Worm (Caenorhabditis elegans) whole organism, L1 larva: ENCODE results near the gene fat-1.

Source experiments
- C16A3.4 ChIP-seq: fragments of 150-350 bp; optimal IDR thresholded peaks from 2 replicates; lab custom pipeline; 2014; ENCODE audit warnings: missing biosample characterization, missing genetic modification characterization
- C34B4.2 ChIP-seq: sonication (generic microtip); optimal IDR thresholded peaks from 2 replicates; lab custom pipeline; 2017; ENCODE audit warnings: mild to moderate bottlenecking, missing genetic modification characterization, missing compliant biosample characterization
- F16B12.6 ChIP-seq: fragments of 150-350 bp; optimal IDR thresholded peaks from 2 replicates; lab custom pipeline; 2014; ENCODE audit warnings: missing biosample characterization, missing genetic modification characterization
- Y116A8C.19 ChIP-seq: sonication (generic microtip); optimal IDR thresholded peaks from 2 replicates; lab custom pipeline; 2016; ENCODE audit warnings: missing compliant biosample characterization, missing genetic modification characterization, borderline replicate concordance
- aha-1 ChIP-seq: fragments of 150-350 bp; optimal IDR thresholded peaks from 2 replicates; lab custom pipeline; 2014; ENCODE audit warnings: missing biosample characterization, missing genetic modification characterization
- ama-1 ChIP-seq: fragments of 150-350 bp; optimal IDR thresholded peaks from 2 replicates; lab custom pipeline; 2014
- blmp-1 ChIP-seq: fragments of 150-350 bp; optimal IDR thresholded peaks from 2 replicates; lab custom pipeline; 2014; ENCODE audit warnings: missing biosample characterization, missing genetic modification characterization
- ceh-63 ChIP-seq: fragments of 200-800 bp; sonication (Bioruptor generic); optimal IDR thresholded peaks from 2 replicates; lab custom pipeline; 2018; ENCODE audit warnings: mild to moderate bottlenecking, missing genetic modification characterization, missing compliant biosample characterization
- ceh-8 ChIP-seq: fragments of 200-800 bp; sonication (Bioruptor generic); optimal IDR thresholded peaks from 2 replicates; lab custom pipeline; 2018; ENCODE audit warnings: mild to moderate bottlenecking, missing genetic modification characterization, moderate library complexity, missing compliant biosample characterization
- ceh-82 ChIP-seq, 3 experiments: fragments of 150-350 bp in 1 of 3; sonication (generic microtip) in 2 of 3; optimal IDR thresholded peaks; 2 replicates each; lab custom pipeline; 2014 to 2017; ENCODE audit warnings: missing biosample characterization in 3 of 3, missing genetic modification characterization in 3 of 3
- ceh-88 ChIP-seq: fragments of 200-800 bp; sonication (Bioruptor generic); IDR thresholded peaks from 2 replicates; pipeline ENCODE4 v1.3.6; 2022; ENCODE audit warnings: missing genetic modification characterization, missing compliant biosample characterization
- ces-1 ChIP-seq: fragments of 150-350 bp; optimal IDR thresholded peaks from 2 replicates; lab custom pipeline; 2014; ENCODE audit warnings: missing biosample characterization, missing genetic modification reagents, missing genetic modification characterization
- efl-1 ChIP-seq, 4 experiments: fragments of 150-350 bp; optimal IDR thresholded peaks in 3 of 4; peaks in 1 of 4; 1 replicate in 1 of 4; 2 replicates in 3 of 4; lab custom pipeline; 2014; ENCODE audit warnings: missing biosample characterization in 2 of 4, missing genetic modification characterization in 2 of 4, missing genetic modification reagents in 2 of 4
- egl-27 ChIP-seq, 2 experiments: fragments of 150-350 bp in 1 of 2; sonication (generic microtip); optimal IDR thresholded peaks; 3 replicates each; lab custom pipeline; 2017 to 2018; ENCODE audit warnings: missing biosample characterization in 2 of 2, missing genetic modification characterization in 2 of 2, missing genetic modification reagents in 2 of 2
- elt-3 ChIP-seq, 6 experiments: fragments of 150-350 bp in 1 of 6; sonication (generic microtip); optimal IDR thresholded peaks; 2 replicates each; lab custom pipeline; 2017 to 2018; ENCODE audit warnings: missing biosample characterization in 6 of 6, missing genetic modification characterization in 6 of 6, inconsistent platforms in 1 of 6
- fkh-4 ChIP-seq: sonication (generic microtip); optimal IDR thresholded peaks from 2 replicates; lab custom pipeline; 2016; ENCODE audit warnings: missing compliant biosample characterization, missing genetic modification characterization, borderline replicate concordance
- fkh-8 ChIP-seq: sonication (generic microtip); optimal IDR thresholded peaks from 2 replicates; lab custom pipeline; 2016; ENCODE audit warnings: mild to moderate bottlenecking, missing genetic modification characterization, missing compliant biosample characterization
- hlh-17 ChIP-seq: fragments of 200-800 bp; sonication (Bioruptor generic); optimal IDR thresholded peaks from 2 replicates; lab custom pipeline; 2018; ENCODE audit warnings: missing genetic modification characterization, mild to moderate bottlenecking, missing compliant biosample characterization, moderate library complexity, borderline replicate concordance
- hlh-4 ChIP-seq: sonication (generic microtip); optimal IDR thresholded peaks from 2 replicates; lab custom pipeline; 2016; ENCODE audit warnings: mild to moderate bottlenecking, missing genetic modification characterization, missing compliant biosample characterization
- isw-1 ChIP-seq: fragments of 200-800 bp; sonication (Bioruptor generic); IDR thresholded peaks from 2 replicates; pipeline ENCODE4 v1.3.6; 2022; ENCODE audit warnings: missing genetic modification characterization, missing compliant biosample characterization
- jun-1 ChIP-seq: fragments of 150-350 bp; optimal IDR thresholded peaks from 2 replicates; lab custom pipeline; 2014; ENCODE audit warnings: missing biosample characterization, missing genetic modification reagents, missing genetic modification characterization
- lin-13 ChIP-seq: fragments of 150-350 bp; optimal IDR thresholded peaks from 2 replicates; lab custom pipeline; 2014; ENCODE audit warnings: missing biosample characterization, missing genetic modification reagents, missing genetic modification characterization
- lin-39 ChIP-seq: fragments of 150-350 bp; optimal IDR thresholded peaks from 2 replicates; lab custom pipeline; 2014; ENCODE audit warnings: missing biosample characterization, missing genetic modification reagents, missing genetic modification characterization
- lir-3 ChIP-seq: sonication (generic microtip); optimal IDR thresholded peaks from 2 replicates; lab custom pipeline; 2016; ENCODE audit warnings: mild to moderate bottlenecking, missing genetic modification characterization, moderate library complexity, missing compliant biosample characterization; ENCODE audit not compliant: poor library complexity
- lsy-2 ChIP-seq, 2 experiments: fragments of 150-350 bp; optimal IDR thresholded peaks; 2 replicates each; lab custom pipeline; 2014; ENCODE audit warnings: missing biosample characterization in 2 of 2, missing genetic modification characterization in 2 of 2
- mab-9 ChIP-seq: fragments of 200-800 bp; sonication (Bioruptor generic); IDR thresholded peaks from 2 replicates; pipeline ENCODE4 v1.3.6; 2022; ENCODE audit warnings: missing genetic modification reagents, missing genetic modification characterization, missing compliant biosample characterization
- mdl-1 ChIP-seq, 2 experiments: fragments of 150-350 bp; optimal IDR thresholded peaks; 2 replicates each; lab custom pipeline; 2014 to 2017; ENCODE audit warnings: missing biosample characterization in 2 of 2, missing genetic modification characterization in 2 of 2, inconsistent platforms in 1 of 2
- mef-2 ChIP-seq: fragments of 150-350 bp; optimal IDR thresholded peaks from 2 replicates; lab custom pipeline; 2014; ENCODE audit warnings: missing biosample characterization, missing genetic modification characterization
- mep-1 ChIP-seq: fragments of 150-350 bp; optimal IDR thresholded peaks from 2 replicates; lab custom pipeline; 2014; ENCODE audit warnings: missing biosample characterization, missing genetic modification characterization
- nhr-11 ChIP-seq: fragments of 150-350 bp; optimal IDR thresholded peaks from 2 replicates; lab custom pipeline; 2014; ENCODE audit warnings: missing biosample characterization, missing genetic modification characterization
- nhr-12 ChIP-seq: sonication (generic microtip); optimal IDR thresholded peaks from 2 replicates; lab custom pipeline; 2017; ENCODE audit warnings: missing biosample characterization, missing genetic modification characterization
- nhr-19 ChIP-seq: fragments of 200-800 bp; sonication (Bioruptor generic); conservative IDR thresholded peaks from 2 replicates; pipeline ENCODE4 v1.3.6; 2022; ENCODE audit warnings: missing genetic modification characterization, missing compliant biosample characterization
- nhr-20 ChIP-seq: sonication (generic microtip); optimal IDR thresholded peaks from 2 replicates; lab custom pipeline; 2016; ENCODE audit warnings: mild to moderate bottlenecking, missing genetic modification characterization, missing compliant biosample characterization
- nhr-47 ChIP-seq: sonication (generic microtip); optimal IDR thresholded peaks from 2 replicates; lab custom pipeline; 2016; ENCODE audit warnings: mild to moderate bottlenecking, missing genetic modification characterization, moderate library complexity, missing compliant biosample characterization
- nhr-71 ChIP-seq: sonication (generic microtip); optimal IDR thresholded peaks from 2 replicates; lab custom pipeline; 2016; ENCODE audit warnings: mild to moderate bottlenecking, missing genetic modification characterization, moderate library complexity, missing compliant biosample characterization
- nhr-84 ChIP-seq: sonication (generic microtip); optimal IDR thresholded peaks from 2 replicates; lab custom pipeline; 2017; ENCODE audit warnings: missing biosample characterization, missing genetic modification characterization
- nhr-85 ChIP-seq: sonication (generic microtip); peaks from one replicate; lab custom pipeline; 2016; ENCODE audit warnings: missing genetic modification characterization, inconsistent platforms, missing compliant biosample characterization
- pax-3 ChIP-seq: fragments of 200-800 bp; sonication (Bioruptor generic); optimal IDR thresholded peaks from 2 replicates; lab custom pipeline; 2018; ENCODE audit warnings: mild to moderate bottlenecking, missing genetic modification characterization, moderate library complexity, missing compliant biosample characterization
- snpc-4 ChIP-seq: fragments of 150-350 bp; optimal IDR thresholded peaks from 2 replicates; lab custom pipeline; 2014; ENCODE audit warnings: missing biosample characterization, missing genetic modification characterization
- snu-23 ChIP-seq: sonication (generic microtip); optimal IDR thresholded peaks from 2 replicates; lab custom pipeline; 2016; ENCODE audit warnings: missing genetic modification characterization, missing compliant biosample characterization
- sox-4 ChIP-seq: sonication (generic microtip); optimal IDR thresholded peaks from 2 replicates; lab custom pipeline; 2016; ENCODE audit warnings: missing genetic modification characterization, missing compliant biosample characterization
- sptf-1 ChIP-seq: fragments of 150-350 bp; optimal IDR thresholded peaks from 2 replicates; lab custom pipeline; 2014; ENCODE audit warnings: missing biosample characterization, missing genetic modification characterization
- swsn-7 ChIP-seq: sonication (generic microtip); optimal IDR thresholded peaks from 2 replicates; lab custom pipeline; 2016; ENCODE audit warnings: missing genetic modification characterization, missing compliant biosample characterization
- tbx-2 ChIP-seq: sonication (generic microtip); optimal IDR thresholded peaks from 2 replicates; lab custom pipeline; 2016; ENCODE audit warnings: missing genetic modification characterization, missing compliant biosample characterization
- unc-130 ChIP-seq: fragments of 150-350 bp; optimal IDR thresholded peaks from 2 replicates; lab custom pipeline; 2017; ENCODE audit warnings: missing biosample characterization, missing genetic modification characterization, inconsistent platforms
- unc-30 ChIP-seq: sonication (generic microtip); optimal IDR thresholded peaks from 2 replicates; lab custom pipeline; 2017; ENCODE audit warnings: missing biosample characterization, missing genetic modification characterization
- unc-62 ChIP-seq: fragments of 150-350 bp; optimal IDR thresholded peaks from 2 replicates; lab custom pipeline; 2014; ENCODE audit warnings: missing biosample characterization, missing genetic modification reagents, missing genetic modification characterization
- unc-86 ChIP-seq: sonication (generic microtip); optimal IDR thresholded peaks from 2 replicates; lab custom pipeline; 2016; ENCODE audit warnings: missing genetic modification characterization, missing compliant biosample characterization
- vab-15 ChIP-seq: sonication (generic microtip); optimal IDR thresholded peaks from 2 replicates; lab custom pipeline; 2017; ENCODE audit warnings: missing genotype, mild to moderate bottlenecking, missing genetic modification characterization, missing compliant biosample characterization
- zag-1 ChIP-seq: fragments of 150-350 bp; optimal IDR thresholded peaks from 2 replicates; lab custom pipeline; 2014; ENCODE audit warnings: missing biosample characterization, missing genetic modification characterization

Gene fat-1

DNA sequence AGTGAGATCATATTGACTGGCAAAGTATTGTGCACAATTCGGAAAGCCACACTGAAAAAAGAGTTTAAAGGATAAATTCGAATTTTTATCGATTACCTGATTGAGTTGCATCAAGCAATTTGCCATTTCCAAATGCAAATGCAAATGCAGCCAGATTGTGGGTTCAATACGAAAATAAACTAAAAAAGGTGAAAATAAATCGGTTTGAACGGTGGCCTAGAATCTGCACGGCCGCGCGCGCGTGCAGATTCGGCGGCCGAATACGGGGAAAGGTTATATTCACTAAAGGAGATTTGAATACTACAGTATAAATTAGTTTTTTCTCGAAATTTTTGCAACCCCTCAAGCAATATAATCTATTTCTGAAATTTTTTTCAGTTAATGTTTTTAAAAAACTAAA is 26.1 kb upstream of the fat-1 start, which contains the start of gene Y67H2A.10 (continued):
- TF ChIP-seq C34B4.2 (tag; lab: Kevin White, UChicago): no peak
- TF ChIP-seq egl-27 (tag; optimal IDR thresholded peaks at IDR 0.05; lab: Kevin White, UChicago): no peak
- no peak for TF ChIP-seq nhr-19
- no peak for TF ChIP-seq mef-2 (tag; lab: Kevin White, UChicago)
- no peak for TF ChIP-seq unc-86
- TF ChIP-seq sptf-1 (tag; lab: Kevin White, UChicago): no peak
- TF ChIP-seq ceh-88 (GFP tag; lab: Robert Waterston, UW): no peak
- TF ChIP-seq nhr-84 (tag; lab: Kevin White, UChicago): no peak
- no peak for TF ChIP-seq snu-23 (GFP tag; lab: Kevin White, UChicago)
- no peak for TF ChIP-seq nhr-20
- no peak for TF ChIP-seq sox-4
- TF ChIP-seq lin-39 (tag; lab: Kevin White, UChicago): no peak
- no peak for TF ChIP-seq hlh-4 (tag; lab: Kevin White, UChicago)
- TF ChIP-seq nhr-85 (tag; lab: Kevin White, UChicago): peak; percentile 19
- TF ChIP-seq Y116A8C.19 (tag; lab: Kevin White, UChicago): no peak
- no peak for TF ChIP-seq jun-1
- peak; percentile 49 for TF ChIP-seq mep-1 (tag; lab: Kevin White, UChicago)
- TF ChIP-seq F16B12.6: no peak
- TF ChIP-seq C16A3.4 (tag; lab: Kevin White, UChicago): no peak
- no peak for TF ChIP-seq fkh-4
- TF ChIP-seq blmp-1 (tag; lab: Kevin White, UChicago): no peak
- TF ChIP-seq tbx-2 (tag; lab: Kevin White, UChicago): peak; percentile 16
- TF ChIP-seq fkh-8 (tag; lab: Kevin White, UChicago): no peak
- no peak for TF ChIP-seq pax-3 (tag; lab: Kevin White, UChicago)
- TF ChIP-seq efl-1 (optimal IDR thresholded peaks at IDR 0.05; lab: Kevin White, UChicago): peak; percentile 23 to 32
- peak in 1 of 2 experiments; percentile 52 for TF ChIP-seq efl-1 (GFP tag; optimal IDR thresholded peaks at IDR 0.05 in 1 of 2; lab: Kevin White, UChicago)
- peak; percentile 7 to 52 for TF ChIP-seq lsy-2 (tag; optimal IDR thresholded peaks at IDR 0.05; lab: Kevin White, UChicago)
- TF ChIP-seq hlh-17 (GFP tag; lab: Kevin White, UChicago): no peak
- no peak for TF ChIP-seq nhr-11
- no peak for TF ChIP-seq mdl-1 (tag; optimal IDR thresholded peaks at IDR 0.05; lab: Kevin White, UChicago)
- no peak for TF ChIP-seq snpc-4 (tag; lab: Kevin White, UChicago)

DNA sequence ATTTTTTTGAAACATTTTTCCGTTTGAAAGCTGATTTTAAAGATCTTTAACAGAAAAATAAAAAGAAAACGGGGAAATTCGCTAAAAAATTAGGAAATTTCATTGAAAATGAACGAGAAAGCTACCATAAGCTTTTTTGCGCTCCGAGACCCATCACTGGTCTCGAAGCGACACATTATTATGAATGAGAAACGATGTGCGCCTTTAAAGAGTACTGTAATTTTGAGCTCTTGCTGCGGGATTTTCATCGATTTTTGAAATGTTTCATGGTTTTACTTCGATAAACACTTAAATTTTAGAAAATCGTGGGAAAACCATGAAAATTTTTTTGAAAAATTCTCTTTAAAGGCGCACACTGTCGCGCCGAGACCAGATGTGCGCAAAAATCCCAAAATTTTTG is 25.2 kb upstream of the fat-1 start:
- TF ChIP-seq nhr-20: no peak
- TF ChIP-seq nhr-47 (tag; lab: Kevin White, UChicago): no peak
- TF ChIP-seq lin-39 (tag; lab: Kevin White, UChicago): no peak
- no peak for TF ChIP-seq efl-1 (optimal IDR thresholded peaks at IDR 0.05; lab: Kevin White, UChicago)
- no peak for TF ChIP-seq efl-1 (GFP tag; optimal IDR thresholded peaks at IDR 0.05 in 1 of 2; lab: Kevin White, UChicago)
- no peak for TF ChIP-seq vab-15 (tag; lab: Kevin White, UChicago)
- no peak for TF ChIP-seq nhr-11
- no peak for TF ChIP-seq ceh-8
- no peak for TF ChIP-seq sptf-1 (tag; lab: Kevin White, UChicago)
- no peak for TF ChIP-seq blmp-1 (tag; lab: Kevin White, UChicago)
- TF ChIP-seq ama-1: no peak
- TF ChIP-seq hlh-4 (tag; lab: Kevin White, UChicago): no peak
- TF ChIP-seq egl-27 (tag; optimal IDR thresholded peaks at IDR 0.05; lab: Kevin White, UChicago): no peak
- no peak for TF ChIP-seq unc-130 (tag; lab: Kevin White, UChicago)
- no peak for TF ChIP-seq ceh-82 (tag; optimal IDR thresholded peaks at IDR 0.05; lab: Kevin White, UChicago)
- TF ChIP-seq ceh-63 (GFP tag; lab: Kevin White, UChicago): no peak
- no peak for TF ChIP-seq isw-1 (GFP tag; lab: Robert Waterston, UW)

DNA sequence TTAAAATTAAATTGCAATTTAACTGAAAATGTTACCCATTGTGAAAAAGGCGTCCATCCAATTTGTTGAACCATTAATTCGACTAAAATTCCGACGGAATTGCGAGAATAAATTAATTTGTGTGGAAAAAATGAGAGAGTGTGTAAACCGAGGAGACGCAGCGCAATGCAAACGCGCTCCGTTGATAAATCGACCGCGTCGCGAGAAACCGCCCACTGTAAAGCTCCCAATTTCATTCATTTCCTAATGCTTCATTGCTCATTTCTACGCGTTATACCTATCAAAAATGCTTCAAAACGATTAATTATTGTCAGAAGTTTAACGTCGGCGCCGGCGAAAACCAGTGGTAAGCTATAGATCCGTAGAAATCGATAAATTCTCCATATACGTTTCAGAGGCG is 17.7 kb upstream of the fat-1 start, which contains the start of the genes Y67H2A.2 and micu-1:
Y67H2A.2 (minus strand) TSS at position 74 of the 400 bp plus-strand sequence.
micu-1 (plus strand) TSS at position 181 of the 400 bp plus-strand sequence.
- TF ChIP-seq lir-3: peak; percentile 50
- TF ChIP-seq unc-30: no peak
- peak; percentile 64 for TF ChIP-seq jun-1
- TF ChIP-seq aha-1 (tag; lab: Kevin White, UChicago): no peak
- TF ChIP-seq nhr-71: peak; percentile 90
- peak; percentile 84 for TF ChIP-seq mab-9
- TF ChIP-seq zag-1 (tag; lab: Kevin White, UChicago): peak; percentile 1
- peak; percentile 87 for TF ChIP-seq swsn-7 (tag; lab: Kevin White, UChicago)
- no peak for TF ChIP-seq ces-1 (GFP tag; lab: Kevin White, UChicago)
- TF ChIP-seq nhr-12 (tag; lab: Kevin White, UChicago): no peak
- no peak for TF ChIP-seq unc-62 (GFP tag; lab: Kevin White, UChicago)
- peak; percentile 28 for TF ChIP-seq blmp-1 (tag; lab: Kevin White, UChicago)
- peak in 1 of 6 experiments; percentile 50 for TF ChIP-seq elt-3 (tag; optimal IDR thresholded peaks at IDR 0.05; lab: Kevin White, UChicago)
- peak; percentile 74 for TF ChIP-seq lin-13 (GFP tag; lab: Kevin White, UChicago)
- peak; percentile 70 for TF ChIP-seq isw-1 (GFP tag; lab: Robert Waterston, UW)
- TF ChIP-seq efl-1 (optimal IDR thresholded peaks at IDR 0.05; lab: Kevin White, UChicago): peak; percentile 80 to 82
- TF ChIP-seq efl-1 (GFP tag; optimal IDR thresholded peaks at IDR 0.05 in 1 of 2; lab: Kevin White, UChicago): peak; percentile 73 to 97
